Worm (Caenorhabditis elegans) whole organism, young adult: ENCODE measurements around the gene Y17G7B.12.
A peak's percentile ranks its signal among the peaks of the same experiment; 100 is the strongest.

Source experiments
- B0336.3 ChIP-seq: fragments of 200-800 bp; sonication (Bioruptor generic); IDR thresholded peaks from 2 replicates; pipeline ENCODE4 v1.3.6; 2022; ENCODE audit warnings: missing genetic modification characterization, missing compliant biosample characterization
- F37B4.10 ChIP-seq: fragments of 200-800 bp; sonication (Bioruptor generic); IDR thresholded peaks from 2 replicates; pipeline ENCODE4 v1.3.6; 2022; ENCODE audit warnings: missing genetic modification characterization, missing compliant biosample characterization
- K11D2.4 ChIP-seq: fragments of 200-800 bp; sonication (Bioruptor generic); IDR thresholded peaks from 2 replicates; pipeline ENCODE4 v1.3.6; 2022; ENCODE audit warnings: missing genetic modification reagents, missing genetic modification characterization, missing compliant biosample characterization
- ama-1 ChIP-seq, 3 experiments: fragments of 150-350 bp in 1 of 3; sonication (generic microtip) in 2 of 3; optimal IDR thresholded peaks; 2 replicates each; lab custom pipeline; 2014 to 2018; ENCODE audit warnings: missing biosample characterization in 2 of 3, missing genetic modification characterization in 2 of 3, missing genetic modification reagents in 2 of 3
- aptf-2 ChIP-seq: fragments of 200-800 bp; sonication (Bioruptor generic); conservative IDR thresholded peaks from 2 replicates; pipeline ENCODE4 v1.3.6; 2022; ENCODE audit warnings: missing genetic modification reagents, missing genetic modification characterization, missing compliant biosample characterization
- aptf-3 ChIP-seq: fragments of 200-800 bp; sonication (Bioruptor generic); IDR thresholded peaks from 2 replicates; pipeline ENCODE4 v1.3.6; 2022; ENCODE audit warnings: missing genetic modification characterization, missing compliant biosample characterization
- attf-5 ChIP-seq: fragments of 200-800 bp; sonication (Bioruptor generic); optimal IDR thresholded peaks from 2 replicates; lab custom pipeline; 2018; ENCODE audit warnings: mild to moderate bottlenecking, missing genetic modification characterization, missing compliant biosample characterization
- attf-6 ChIP-seq: fragments of 200-800 bp; sonication (Bioruptor generic); IDR thresholded peaks from 2 replicates; pipeline ENCODE4 v1.3.6; 2022; ENCODE audit warnings: missing genetic modification reagents, missing genetic modification characterization, missing compliant biosample characterization
- bed-1 ChIP-seq: fragments of 200-800 bp; sonication (Bioruptor generic); IDR thresholded peaks from 2 replicates; pipeline ENCODE4 v1.3.6; 2022; ENCODE audit warnings: missing genetic modification reagents, missing genetic modification characterization, missing compliant biosample characterization
- cebp-1 ChIP-seq, 2 experiments: fragments of 200-800 bp in 1 of 2; sonication (Bioruptor generic) in 1 of 2; sonication (generic microtip) in 1 of 2; IDR thresholded peaks in 1 of 2; optimal IDR thresholded peaks in 1 of 2; 2 replicates each; pipeline versions ENCODE4 v1.3.6 to Lab custom; 2017 to 2022; ENCODE audit warnings: missing compliant biosample characterization in 2 of 2, missing genetic modification characterization in 2 of 2, mild to moderate bottlenecking in 1 of 2, missing genetic modification reagents in 1 of 2, moderate library complexity in 1 of 2
- ceh-100 ChIP-seq: fragments of 200-800 bp; sonication (Bioruptor generic); IDR thresholded peaks from 2 replicates; pipeline ENCODE4 v1.3.6; 2022; ENCODE audit warnings: missing genetic modification reagents, missing genetic modification characterization, missing compliant biosample characterization
- ceh-27 ChIP-seq: fragments of 200-800 bp; sonication (Bioruptor generic); optimal IDR thresholded peaks from 2 replicates; lab custom pipeline; 2018; ENCODE audit warnings: mild to moderate bottlenecking, missing genetic modification characterization, moderate library complexity, missing compliant biosample characterization
- ceh-79 ChIP-seq: sonication (generic microtip); optimal IDR thresholded peaks from 2 replicates; lab custom pipeline; 2017; ENCODE audit warnings: mild to moderate bottlenecking, missing genetic modification characterization, missing compliant biosample characterization
- die-1 ChIP-seq: sonication (generic microtip); optimal IDR thresholded peaks from 2 replicates; lab custom pipeline; 2016; ENCODE audit warnings: missing genotype, mild to moderate bottlenecking, missing genetic modification characterization, missing compliant biosample characterization
- egl-18 ChIP-seq: fragments of 200-800 bp; sonication (Bioruptor generic); IDR thresholded peaks from 2 replicates; pipeline ENCODE4 v1.3.6; 2022; ENCODE audit warnings: missing genetic modification reagents, missing genetic modification characterization, missing compliant biosample characterization
- egrh-3 ChIP-seq: fragments of 200-800 bp; sonication (Bioruptor generic); IDR thresholded peaks from 2 replicates; pipeline ENCODE4 v1.3.6; 2022; ENCODE audit warnings: missing genetic modification reagents, missing genetic modification characterization, missing compliant biosample characterization
- hmg-1.2 ChIP-seq: fragments of 200-800 bp; sonication (Bioruptor generic); IDR thresholded peaks from 2 replicates; pipeline ENCODE4 v1.3.6; 2022; ENCODE audit warnings: missing genetic modification reagents, missing genetic modification characterization, missing compliant biosample characterization
- hrde-1 ChIP-seq: sonication (generic microtip); optimal IDR thresholded peaks from 2 replicates; lab custom pipeline; 2016; ENCODE audit warnings: missing genetic modification characterization, mild to moderate bottlenecking, missing compliant biosample characterization, moderate library complexity, missing genotype, missing genetic modification reagents, borderline replicate concordance
- lin-40 ChIP-seq: sonication (generic microtip); optimal IDR thresholded peaks from 2 replicates; lab custom pipeline; 2016; ENCODE audit warnings: missing genetic modification characterization, mild to moderate bottlenecking, missing compliant biosample characterization, missing genotype, missing genetic modification reagents
- madf-10 ChIP-seq: sonication (generic microtip); optimal IDR thresholded peaks from 2 replicates; lab custom pipeline; 2016; ENCODE audit warnings: mild to moderate bottlenecking, missing genetic modification characterization, missing compliant biosample characterization
- madf-6 ChIP-seq: fragments of 200-800 bp; sonication (Bioruptor generic); IDR thresholded peaks from 2 replicates; pipeline ENCODE4 v1.3.6; 2022; ENCODE audit warnings: missing genetic modification reagents, missing genetic modification characterization, missing compliant biosample characterization
- mcd-1 ChIP-seq: fragments of 200-800 bp; sonication (Bioruptor generic); IDR thresholded peaks from 2 replicates; pipeline ENCODE4 v1.3.6; 2022; ENCODE audit warnings: missing genetic modification reagents, missing genetic modification characterization, missing compliant biosample characterization
- nfya-2 ChIP-seq: fragments of 200-800 bp; sonication (Bioruptor generic); IDR thresholded peaks from 2 replicates; pipeline ENCODE4 v1.3.6; 2022; ENCODE audit warnings: missing genetic modification reagents, missing genetic modification characterization, missing compliant biosample characterization
- nfyb-1 ChIP-seq: fragments of 200-800 bp; sonication (Bioruptor generic); IDR thresholded peaks from 2 replicates; pipeline ENCODE4 v1.3.6; 2022; ENCODE audit warnings: missing genetic modification reagents, missing genetic modification characterization, missing compliant biosample characterization
- nhr-120 ChIP-seq: fragments of 200-800 bp; sonication (Bioruptor generic); IDR thresholded peaks from 2 replicates; pipeline ENCODE4 v1.3.6; 2022; ENCODE audit warnings: missing genetic modification characterization, missing compliant biosample characterization
- nhr-80 ChIP-seq: sonication (generic microtip); optimal IDR thresholded peaks from 2 replicates; lab custom pipeline; 2016; ENCODE audit warnings: missing genetic modification characterization, missing compliant biosample characterization
- nhr-90 ChIP-seq: sonication (generic microtip); optimal IDR thresholded peaks from 2 replicates; lab custom pipeline; 2016; ENCODE audit warnings: missing genotype, mild to moderate bottlenecking, missing genetic modification characterization, missing compliant biosample characterization
- snpc-1.3 ChIP-seq: sonication (generic microtip); optimal IDR thresholded peaks from 2 replicates; lab custom pipeline; 2017; ENCODE audit warnings: missing genetic modification characterization, mild to moderate bottlenecking, missing compliant biosample characterization, antibody characterized with exemption, moderate library complexity, missing genotype, missing genetic modification reagents; ENCODE audit not compliant: insufficient read depth
- snpc-4 ChIP-seq, 5 experiments: fragments of 150-350 bp in 1 of 5; sonication (generic microtip) in 4 of 5; optimal IDR thresholded peaks; 2 replicates each; lab custom pipeline; 2014 to 2018; ENCODE audit warnings: missing genetic modification characterization in 5 of 5, missing biosample characterization in 3 of 5, antibody characterized with exemption in 2 of 5, mild to moderate bottlenecking in 2 of 5, missing compliant biosample characterization in 2 of 5, missing genotype in 2 of 5, moderate library complexity in 2 of 5, missing genetic modification reagents in 1 of 5
- tbp1 ChIP-seq: fragments of 200-800 bp; sonication (Bioruptor generic); optimal IDR thresholded peaks from 2 replicates; lab custom pipeline; 2018; ENCODE audit warnings: mild to moderate bottlenecking, missing genetic modification characterization, missing compliant biosample characterization
- unc-62 ChIP-seq: fragments of 150-350 bp; optimal IDR thresholded peaks from 2 replicates; lab custom pipeline; 2014; ENCODE audit warnings: missing biosample characterization, missing genetic modification reagents, missing genetic modification characterization
- ztf-22 ChIP-seq: fragments of 200-800 bp; sonication (Bioruptor generic); optimal IDR thresholded peaks from 2 replicates; lab custom pipeline; 2018; ENCODE audit warnings: mild to moderate bottlenecking, missing genetic modification characterization, moderate library complexity, missing compliant biosample characterization
- ztf-25 ChIP-seq: fragments of 200-800 bp; sonication (Bioruptor generic); IDR thresholded peaks from 2 replicates; pipeline ENCODE4 v1.3.6; 2022; ENCODE audit warnings: missing genetic modification reagents, missing genetic modification characterization, missing compliant biosample characterization
- ztf-26 ChIP-seq: sonication (generic microtip); optimal IDR thresholded peaks from 2 replicates; lab custom pipeline; 2017; ENCODE audit warnings: missing genetic modification characterization, missing compliant biosample characterization

The Y17G7B.12 gene

ce11 chrII:12040167-12040566, 16.5 kb downstream of the Y17G7B.12 start:
- no peak for TF ChIP-seq ztf-25
- 0 out of 2 replicates have a peak, but pooled peaks have one; percentile 21 for TF ChIP-seq nfyb-1 (GFP tag; lab: Robert Waterston, UW)
- TF ChIP-seq mcd-1 (GFP tag; lab: Robert Waterston, UW): peak; percentile 64
- peak; percentile 13; the same call in 1 of the 2 replicates for TF ChIP-seq egrh-3 (GFP tag; lab: Robert Waterston, UW)
- TF ChIP-seq unc-62 (GFP tag; lab: Kevin White, UChicago): no peak
- peak; percentile 94 for TF ChIP-seq nhr-80 (tag; lab: Kevin White, UChicago)
- no peak for TF ChIP-seq snpc-1.3 (tag; lab: Kevin White, UChicago)
- TF ChIP-seq cebp-1 (GFP tag; IDR thresholded peaks at IDR 0.05; lab: Robert Waterston, UW): 0 out of 2 replicates have a peak, but pooled peaks have one; percentile 37
- peak; percentile 69 for TF ChIP-seq cebp-1 (tag; optimal IDR thresholded peaks at IDR 0.05; lab: Kevin White, UChicago)
- no peak for TF ChIP-seq bed-1
- peak; percentile 53 for TF ChIP-seq lin-40 (tag; lab: Kevin White, UChicago)
- TF ChIP-seq ceh-79 (tag; lab: Kevin White, UChicago): no peak
- TF ChIP-seq nhr-120 (GFP tag; lab: Robert Waterston, UW): no peak
- peak; percentile 15 for TF ChIP-seq tbp1 (GFP tag; lab: Kevin White, UChicago)
- no peak for TF ChIP-seq nhr-90 (tag; lab: Kevin White, UChicago)
- TF ChIP-seq attf-5 (GFP tag; lab: Kevin White, UChicago): peak; percentile 68
- no peak for TF ChIP-seq B0336.3 (GFP tag; lab: Robert Waterston, UW)
- TF ChIP-seq madf-10 (tag; lab: Kevin White, UChicago): peak; percentile 3
- no peak for TF ChIP-seq aptf-3
- TF ChIP-seq ama-1 (optimal IDR thresholded peaks at IDR 0.05; lab: Kevin White, UChicago): peak; percentile 20
- TF ChIP-seq ama-1 (GFP tag; optimal IDR thresholded peaks at IDR 0.05; lab: Kevin White, UChicago): no peak
- TF ChIP-seq snpc-4 (GFP tag; optimal IDR thresholded peaks at IDR 0.05; lab: Kevin White, UChicago): no peak
- TF ChIP-seq snpc-4 (tag; optimal IDR thresholded peaks at IDR 0.05; lab: Kevin White, UChicago): peak in 2 of 4 experiments; percentile 5 to 47
- peak; percentile 89 for TF ChIP-seq hmg-1.2 (GFP tag; lab: Robert Waterston, UW)
- TF ChIP-seq ceh-100: peak; percentile 30; the same call in 1 of the 2 replicates
- TF ChIP-seq F37B4.10: no peak
- peak; percentile 9 for TF ChIP-seq ceh-27 (GFP tag; lab: Kevin White, UChicago)
- no peak for TF ChIP-seq madf-6 (GFP tag; lab: Robert Waterston, UW)
- TF ChIP-seq ztf-26 (tag; lab: Kevin White, UChicago): peak; percentile 20
- TF ChIP-seq egl-18 (GFP tag; lab: Robert Waterston, UW): no peak
- no peak for TF ChIP-seq die-1 (tag; lab: Kevin White, UChicago)
- no peak for TF ChIP-seq K11D2.4
- no peak for TF ChIP-seq attf-6 (GFP tag; lab: Robert Waterston, UW)
- no peak for TF ChIP-seq aptf-2

ce11 chrII:12041116-12041515, 17.5 kb downstream of the Y17G7B.12 start:
- TF ChIP-seq hrde-1 (tag; lab: Kevin White, UChicago): no peak
- no peak for TF ChIP-seq F37B4.10
- no peak for TF ChIP-seq ztf-22
- TF ChIP-seq egl-18 (GFP tag; lab: Robert Waterston, UW): no peak
- no peak for TF ChIP-seq nhr-90 (tag; lab: Kevin White, UChicago)
- no peak for TF ChIP-seq nfya-2 (GFP tag; lab: Robert Waterston, UW)
